Worm (Caenorhabditis elegans) whole organism, early embryonic: Measurements from ENCODE around the gene folt-2.

Source experiments
- B0310.2 ChIP-seq: sonication (generic microtip); optimal IDR thresholded peaks from 2 replicates; lab custom pipeline; 2016; ENCODE audit warnings: mild to moderate bottlenecking, missing genetic modification characterization, missing compliant biosample characterization
- F13C5.2 ChIP-seq: sonication (generic microtip); optimal IDR thresholded peaks from 2 replicates; lab custom pipeline; 2017; ENCODE audit warnings: mild to moderate bottlenecking, missing genetic modification characterization, inconsistent platforms, missing compliant biosample characterization
- aly-1 ChIP-seq: sonication (generic microtip); optimal IDR thresholded peaks from 2 replicates; lab custom pipeline; 2016; ENCODE audit warnings: missing genetic modification characterization, missing compliant biosample characterization
- ama-1 ChIP-seq: fragments of 150-350 bp; optimal IDR thresholded peaks from 2 replicates; lab custom pipeline; 2014
- ceh-13 ChIP-seq: fragments of 200-800 bp; sonication (Bioruptor generic); optimal IDR thresholded peaks from 2 replicates; lab custom pipeline; 2018; ENCODE audit warnings: mild to moderate bottlenecking, missing genetic modification characterization, missing compliant biosample characterization
- ets-7 ChIP-seq: sonication (generic microtip); optimal IDR thresholded peaks from 2 replicates; lab custom pipeline; 2016; ENCODE audit warnings: missing genotype, missing genetic modification characterization, missing compliant biosample characterization
- flt-1 ChIP-seq: fragments of 200-800 bp; sonication (Bioruptor generic); IDR thresholded peaks from 2 replicates; pipeline ENCODE4 v1.3.6; 2022; ENCODE audit warnings: missing genetic modification characterization, missing compliant biosample characterization
- hmbx-1 ChIP-seq: sonication (generic microtip); optimal IDR thresholded peaks from 2 replicates; lab custom pipeline; 2016; ENCODE audit warnings: mild to moderate bottlenecking, missing genetic modification characterization, missing compliant biosample characterization
- hnd-1 ChIP-seq: sonication (generic microtip); optimal IDR thresholded peaks from 2 replicates; lab custom pipeline; 2016; ENCODE audit warnings: missing genetic modification characterization, missing compliant biosample characterization
- scrt-1 ChIP-seq: fragments of 200-800 bp; sonication (Bioruptor generic); IDR thresholded peaks from 2 replicates; pipeline ENCODE4 v1.3.6; 2022; ENCODE audit warnings: missing genetic modification characterization, missing compliant biosample characterization
- sea-1 ChIP-seq: fragments of 200-800 bp; sonication (Bioruptor generic); conservative IDR thresholded peaks from 2 replicates; pipeline ENCODE4 v1.3.6; 2022; ENCODE audit warnings: missing genetic modification characterization, missing compliant biosample characterization
- tbx-11 ChIP-seq: fragments of 200-800 bp; sonication (Bioruptor generic); IDR thresholded peaks from 2 replicates; pipeline ENCODE4 v1.3.6; 2022; ENCODE audit warnings: missing genetic modification characterization, missing compliant biosample characterization
- tra-4 ChIP-seq: sonication (generic microtip); optimal IDR thresholded peaks from 2 replicates; lab custom pipeline; 2017; ENCODE audit warnings: missing genetic modification characterization, missing compliant biosample characterization

ce11 chrV:2825978-2826377 lies 49.4 kb downstream of the folt-2 start:
- no peak for TF ChIP-seq F13C5.2
- TF ChIP-seq ets-7, result no peak
- TF ChIP-seq hmbx-1 (tag; lab: Kevin White, UChicago), result no peak
- TF ChIP-seq B0310.2 (tag; lab: Kevin White, UChicago), result no peak
- no peak for TF ChIP-seq aly-1 (tag; lab: Kevin White, UChicago)
- TF ChIP-seq flt-1, result no peak
- no peak for TF ChIP-seq scrt-1 (GFP tag; lab: Robert Waterston, UW)
- TF ChIP-seq ama-1 (lab: Kevin White, UChicago), result no peak
- no peak for TF ChIP-seq ceh-13 (GFP tag; lab: Kevin White, UChicago)
- no peak for TF ChIP-seq hnd-1
- TF ChIP-seq sea-1, result no peak
- no peak for TF ChIP-seq tra-4 (tag; lab: Kevin White, UChicago)
- no peak for TF ChIP-seq tbx-11 (GFP tag; lab: Robert Waterston, UW)
